Worm (Caenorhabditis elegans): ENCODE measurements around the gene insc-1.
"Not testable (repeated sequence)": the region's sequence is repeated elsewhere in the genome, so short reads cannot be mapped to it uniquely, and the experiment has no call there.

Gene insc-1

DNA sequence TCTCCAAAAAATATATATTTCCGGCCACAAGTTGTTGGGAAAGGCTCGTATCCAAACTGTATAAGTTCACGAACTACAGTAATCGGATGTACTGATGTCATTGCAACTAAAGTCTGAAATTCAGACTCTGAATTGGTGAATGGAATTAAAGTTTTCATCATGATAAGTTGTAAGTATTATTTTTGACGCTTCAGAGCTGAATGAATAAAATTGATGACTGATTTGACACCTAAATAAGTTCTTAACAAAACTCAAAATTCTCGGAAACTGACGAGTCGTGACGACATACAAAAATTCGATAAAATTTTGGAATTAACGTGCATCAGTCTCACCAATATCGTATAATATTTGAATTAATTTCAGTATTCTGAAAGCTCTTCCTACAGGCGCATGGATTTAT is 11.5 kb downstream of the insc-1 start, which contains the start of gene F43E2.11:
Gene F43E2.11 (minus strand): TSS at position 101 of the 400 bp plus-strand sequence.
- not testable (repeated sequence) for TF ChIP-seq elt-2, gmeb-2, ets-4 (tag; optimal IDR thresholded peaks at IDR 0.05)

DNA sequence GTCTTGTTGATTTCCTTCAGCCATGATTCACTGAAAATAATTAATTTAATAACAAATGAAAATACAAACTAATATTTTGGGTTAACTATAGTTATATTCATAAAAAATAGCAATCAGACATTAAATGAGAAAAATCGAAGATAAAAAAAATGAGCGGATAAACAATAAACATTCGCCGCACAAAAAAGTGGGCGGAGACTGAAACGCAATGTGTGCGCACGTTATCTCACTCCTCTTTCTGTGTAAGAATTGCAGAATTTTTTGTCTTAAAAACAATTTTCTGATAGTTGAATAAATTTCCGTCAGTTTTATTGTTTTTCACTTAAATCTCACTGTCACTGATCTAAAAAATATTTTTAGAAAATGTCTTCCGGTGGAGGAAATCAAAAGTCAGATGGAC is 15.4 kb downstream of the insc-1 start, which contains the start of the genes mtch-1 and rpb-4:
Gene mtch-1 (minus strand): TSS at position 24 of the 400 bp plus-strand sequence.
Gene rpb-4 (plus strand): TSS at position 353 of the 400 bp plus-strand sequence.
- no peak for TF ChIP-seq ama-1 (optimal IDR thresholded peaks at IDR 0.05)
- TF ChIP-seq ceh-31 (tag; optimal IDR thresholded peaks at IDR 0.05): no peak
- no peak for TF ChIP-seq hlh-13 (GFP tag; optimal IDR thresholded peaks at IDR 0.05)
- TF ChIP-seq pax-1 (tag; optimal IDR thresholded peaks at IDR 0.05): no peak
- peak; percentile 33 for TF ChIP-seq nfya-1 (tag; optimal IDR thresholded peaks at IDR 0.05)
- no peak for TF ChIP-seq C08G9.2 (tag; optimal IDR thresholded peaks at IDR 0.05)
- TF ChIP-seq pqm-1 (tag; optimal IDR thresholded peaks at IDR 0.05): no peak
- no peak for TF ChIP-seq madf-2 (tag; optimal IDR thresholded peaks at IDR 0.05)
- TF ChIP-seq hlh-30 (tag; optimal IDR thresholded peaks at IDR 0.05; ENCODE audit: insufficient read depth): no peak
- no peak for TF ChIP-seq unc-42 (tag; optimal IDR thresholded peaks at IDR 0.05)
- TF ChIP-seq dve-1 (tag; optimal IDR thresholded peaks at IDR 0.05): peak; percentile 1
- TF ChIP-seq syd-9 (tag; optimal IDR thresholded peaks at IDR 0.05): no peak

DNA sequence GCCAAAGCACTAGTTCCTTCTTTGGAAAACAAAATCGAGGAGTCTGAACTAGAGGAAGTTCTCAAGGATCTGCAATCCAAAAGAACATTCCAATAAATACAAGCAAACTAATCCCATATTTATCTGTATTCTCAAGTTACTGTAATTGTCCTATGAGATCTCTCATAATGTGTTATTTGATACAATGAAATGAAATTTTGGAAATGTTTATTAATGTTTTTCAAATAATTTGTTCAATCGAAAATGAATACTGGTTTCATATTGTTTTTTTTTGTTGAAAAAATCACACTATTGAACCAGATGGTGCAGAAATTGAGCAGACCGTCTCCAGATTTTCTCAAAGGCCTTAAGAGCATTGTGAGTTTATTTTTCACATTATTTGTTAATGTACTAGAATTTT is 16.3 kb downstream of the insc-1 start, which contains the start of gene F43E2.1:
Gene F43E2.1 (plus strand): TSS at position 301 of the 400 bp plus-strand sequence.
- TF ChIP-seq C38D4.7 (GFP tag; optimal IDR thresholded peaks at IDR 0.05) (no peak), pax-1 (tag; optimal IDR thresholded peaks at IDR 0.05) (no peak), fkh-10 (GFP tag; optimal IDR thresholded peaks at IDR 0.05) (no peak), fax-1 (tag; optimal IDR thresholded peaks at IDR 0.05) (no peak), lim-6 (tag; optimal IDR thresholded peaks at IDR 0.05) (no peak), ceh-6 (GFP tag; optimal IDR thresholded peaks at IDR 0.05) (no peak), sox-4 (tag; optimal IDR thresholded peaks at IDR 0.05) (no peak), ref-2 (tag; optimal IDR thresholded peaks at IDR 0.05) (no peak), hlh-30 (tag; optimal IDR thresholded peaks at IDR 0.05; ENCODE audit: insufficient read depth) (no peak), F13H6.1 (tag; optimal IDR thresholded peaks at IDR 0.05) (no peak), sox-2 (GFP tag; IDR thresholded peaks at IDR 0.05) (no peak), npax-4 (tag; optimal IDR thresholded peaks at IDR 0.05) (no peak)

DNA sequence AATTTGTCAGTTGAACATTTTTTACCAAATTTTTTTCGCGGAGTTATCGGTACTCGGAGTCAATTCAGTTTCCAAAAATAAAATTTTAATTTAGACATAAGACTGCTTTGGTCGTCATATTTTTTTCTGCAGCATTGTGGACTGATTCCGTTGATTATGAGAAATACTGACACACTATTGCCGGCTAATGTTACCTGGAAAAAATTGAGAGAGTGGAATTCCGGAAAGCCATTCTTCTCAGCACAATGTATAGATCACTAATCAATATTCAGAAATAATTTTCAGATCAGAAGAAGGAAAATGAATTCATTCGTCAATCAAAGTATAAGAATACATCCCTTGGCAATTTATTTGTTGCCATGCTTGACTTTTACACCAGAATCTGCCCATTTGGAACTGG is 20.3 kb downstream of the insc-1 start, which contains the start of gene C07D10.6:
Gene C07D10.6 (plus strand): TSS at position 301 of the 400 bp plus-strand sequence.
- TF ChIP-seq tbx-2 (tag; optimal IDR thresholded peaks at IDR 0.05) (no peak), pha-2 (tag; optimal IDR thresholded peaks at IDR 0.05) (no peak), K09A11.1 (tag; optimal IDR thresholded peaks at IDR 0.05; ENCODE audit: insufficient read depth) (no peak), nhr-11 (tag; optimal IDR thresholded peaks at IDR 0.05) (no peak), unc-3 (GFP tag; conservative IDR thresholded peaks at IDR 0.05) (no peak), unc-3 (tag; optimal IDR thresholded peaks at IDR 0.05) (no peak), ceh-19 (GFP tag; optimal IDR thresholded peaks at IDR 0.05) (no peak), ceh-48 (tag; optimal IDR thresholded peaks at IDR 0.05) (no peak), zip-5 (tag; optimal IDR thresholded peaks at IDR 0.05) (no peak), ttx-3 (tag; optimal IDR thresholded peaks at IDR 0.05) (no peak), elt-2 (tag; optimal IDR thresholded peaks at IDR 0.05) (no peak), fkh-10 (GFP tag; optimal IDR thresholded peaks at IDR 0.05) (no peak), K02D7.2 (tag; optimal IDR thresholded peaks at IDR 0.05) (no peak), ztf-16 (tag; optimal IDR thresholded peaks at IDR 0.05) (no peak), madf-2 (tag; optimal IDR thresholded peaks at IDR 0.05) (no peak), dmd-4 (tag; optimal IDR thresholded peaks at IDR 0.05; ENCODE audit: borderline replicate concordance) (no peak), hlh-30 (tag; optimal IDR thresholded peaks at IDR 0.05; ENCODE audit: insufficient read depth) (no peak), pros-1 (tag; optimal IDR thresholded peaks at IDR 0.05) (no peak)
